In the genomic region with DNA sequence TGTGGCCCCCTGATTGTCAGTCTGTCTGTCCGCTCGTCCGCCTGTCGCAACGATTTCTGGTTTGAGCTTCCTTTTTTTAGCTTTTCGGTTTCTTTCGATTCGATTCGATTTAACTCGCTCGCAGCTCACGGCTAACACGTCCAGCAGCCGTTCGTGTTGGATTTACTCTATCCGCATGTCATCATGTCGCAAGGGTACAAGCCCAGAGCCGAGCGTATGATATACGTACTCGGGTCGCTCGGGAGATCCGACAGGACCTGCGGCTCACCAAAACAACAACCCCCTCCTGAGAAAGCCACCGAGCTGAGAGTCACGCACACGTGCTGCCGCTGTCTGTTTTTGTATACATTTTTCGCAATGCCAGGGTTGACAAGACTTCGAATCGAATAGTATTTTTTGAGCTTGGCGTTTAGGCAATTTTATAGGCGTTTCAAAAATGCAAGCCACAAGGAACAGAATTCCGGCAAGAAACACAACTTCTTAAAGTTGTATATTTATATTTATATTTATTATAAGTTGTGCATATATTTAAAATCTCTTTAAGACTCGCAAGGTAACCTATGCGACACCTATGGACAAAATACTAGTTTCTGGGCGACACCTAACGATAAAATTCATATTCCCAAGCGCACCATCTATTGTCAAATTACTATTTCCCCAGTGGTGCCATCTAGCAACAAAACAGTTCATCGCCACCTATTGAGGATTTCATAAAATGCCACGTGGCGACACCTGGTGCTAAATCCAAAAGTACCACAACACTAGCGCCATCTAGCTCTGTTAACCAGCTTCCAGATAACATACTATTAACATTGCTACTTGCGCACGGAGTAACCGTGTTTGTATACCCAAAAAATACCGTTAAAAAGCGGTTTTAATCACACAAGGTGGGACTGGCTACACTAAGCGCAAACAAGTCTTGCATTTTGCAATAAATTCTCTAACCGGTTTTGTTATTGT, we compare ENCODE assay signal across 4 fruit fly cellular contexts.
A peak's percentile ranks its signal among the peaks of the same experiment; 100 is the strongest.
TF ChIP-seq lines count a peak whose summit lies in the region.

Gene CG2993, minus strand, starts transcription at position 353 of the 960 bp plus-strand sequence.
Gene sgll, plus strand, starts transcription at position 871 of the 960 bp plus-strand sequence.

TF ChIP-seq in whole organism, adult, 20 proteins besides CTCF, POLR2A, EP300 and RAD21 (continued from another document):
- TF ChIP-seq CG14711 (tag; optimal IDR thresholded peaks at IDR 0.05; lab: Kevin White, UChicago) (peak; percentile 54), Crg-1 (GFP tag; optimal IDR thresholded peaks at IDR 0.05; lab: Kevin White, UChicago) (peak; percentile 88), CG5204 (GFP tag; optimal IDR thresholded peaks at IDR 0.05; lab: Kevin White, UChicago) (peak; percentile 59), bab1 (GFP tag; optimal IDR thresholded peaks at IDR 0.05; lab: Kevin White, UChicago) (peak; percentile 65), cic (GFP tag; optimal IDR thresholded peaks at IDR 0.05; lab: Kevin White, UChicago) (peak; percentile 27), Clk (GFP tag; optimal IDR thresholded peaks at IDR 0.05; lab: Kevin White, UChicago) (peak; percentile 20)

TF ChIP-seq in whole organism, embryonic, 481 proteins besides CTCF, POLR2A, EP300 and RAD21 (continued from another document and continues in another):
- TF ChIP-seq sug (tag; optimal IDR thresholded peaks at IDR 0.05; lab: Kevin White, UChicago) (peak; percentile 88), Bdp1 (GFP tag; optimal IDR thresholded peaks at IDR 0.05; lab: Kevin White, UChicago) (peak; percentile 63), B-H1 (GFP tag; IDR thresholded peaks at IDR 0.05; lab: Robert Waterston, UW) (peak; percentile 81), ato (GFP tag; IDR thresholded peaks at IDR 0.05; lab: Robert Waterston, UW; ENCODE audit: partially characterized antibody) (no peak; the same call in 1 of the 2 replicates), CG14050 (GFP tag; IDR thresholded peaks at IDR 0.05; lab: Robert Waterston, UW) (peak; percentile 79), CG34224 (GFP tag; IDR thresholded peaks at IDR 0.05; lab: Robert Waterston, UW; ENCODE audit: partially characterized antibody) (no peak), trh (GFP tag; optimal IDR thresholded peaks at IDR 0.05; lab: Kevin White, UChicago) (peak; percentile 89), NfI (GFP tag; optimal IDR thresholded peaks at IDR 0.05; lab: Kevin White, UChicago) (peak; percentile 94), CG7745 (tag; optimal IDR thresholded peaks at IDR 0.05; lab: Kevin White, UChicago) (no peak), pita (GFP tag; optimal IDR thresholded peaks at IDR 0.05; lab: Kevin White, UChicago) (peak; percentile 69), sens-2 (GFP tag; IDR thresholded peaks at IDR 0.05; lab: Robert Waterston, UW) (peak; percentile 85), CG14965 (GFP tag; optimal IDR thresholded peaks at IDR 0.05; lab: Kevin White, UChicago; ENCODE audit: borderline replicate concordance) (peak; percentile 87), CG2129 (GFP tag; IDR thresholded peaks at IDR 0.05; lab: Robert Waterston, UW; ENCODE audit: partially characterized antibody) (no peak), CG16779 (GFP tag; IDR thresholded peaks at IDR 0.05; lab: Robert Waterston, UW) (peak; percentile 90), Fer3 (tag; optimal IDR thresholded peaks at IDR 0.05; lab: Kevin White, UChicago) (peak; percentile 88), Dek (tag; optimal IDR thresholded peaks at IDR 0.05; lab: Kevin White, UChicago) (peak; percentile 84), CG8290 (GFP tag; optimal IDR thresholded peaks at IDR 0.05; lab: Kevin White, UChicago) (peak; percentile 97), CG8290 (tag; optimal IDR thresholded peaks at IDR 0.05; lab: Kevin White, UChicago) (peak; percentile 71 to 98), CG10274 (GFP tag; optimal IDR thresholded peaks at IDR 0.05; lab: Kevin White, UChicago) (peak; percentile 69), z (GFP tag; IDR thresholded peaks at IDR 0.05; lab: Robert Waterston, UW) (peak; percentile 55; the same call in 2 of the 3 replicates), esg (GFP tag; conservative IDR thresholded peaks at IDR 0.05; lab: Robert Waterston, UW) (peak; percentile 71), CG11093 (GFP tag; IDR thresholded peaks at IDR 0.05; lab: Robert Waterston, UW) (peak; percentile 87), CG8924 (tag; optimal IDR thresholded peaks at IDR 0.05; lab: Kevin White, UChicago) (no peak), bowl (GFP tag; IDR thresholded peaks at IDR 0.05; lab: Robert Waterston, UW) (peak; percentile 11; the same call in 1 of the 2 replicates), CG11456 (GFP tag; IDR thresholded peaks at IDR 0.05; lab: Robert Waterston, UW) (peak; percentile 100), CG11560 (tag; IDR thresholded peaks at IDR 0.05; lab: Robert Waterston, UW) (peak; percentile 87), eve (GFP tag; optimal IDR thresholded peaks at IDR 0.05; lab: Kevin White, UChicago) (no peak), CG11398 (GFP tag; optimal IDR thresholded peaks at IDR 0.05; lab: Kevin White, UChicago) (peak; percentile 82), CG13424 (tag; optimal IDR thresholded peaks at IDR 0.05; lab: Kevin White, UChicago) (peak; percentile 71), CG17361 (GFP tag; IDR thresholded peaks at IDR 0.05; lab: Robert Waterston, UW) (peak; percentile 89; the same call in 2 of the 3 replicates), ac (GFP tag; optimal IDR thresholded peaks at IDR 0.05; lab: Kevin White, UChicago) (peak; percentile 68), dan (GFP tag; IDR thresholded peaks at IDR 0.05; lab: Robert Waterston, UW) (peak; percentile 46; the same call in 1 of the 2 replicates), CG14710 (tag; optimal IDR thresholded peaks at IDR 0.05; lab: Kevin White, UChicago) (no peak), grau (tag; optimal IDR thresholded peaks at IDR 0.05; lab: Kevin White, UChicago) (peak; percentile 87), odd (GFP tag; optimal IDR thresholded peaks at IDR 0.05; lab: Kevin White, UChicago) (peak; percentile 41), Meics (GFP tag; optimal IDR thresholded peaks at IDR 0.05; lab: Kevin White, UChicago) (peak; percentile 90)

TF ChIP-seq in whole organism, prepupa, 60 proteins besides CTCF, POLR2A, EP300 and RAD21 (continued from another document and continues in another):
- peak; percentile 59 for TF ChIP-seq CG32006 (GFP tag; optimal IDR thresholded peaks at IDR 0.05; lab: Kevin White, UChicago)
- peak; percentile 85 for TF ChIP-seq CG3919 (GFP tag; optimal IDR thresholded peaks at IDR 0.05; lab: Kevin White, UChicago)
- TF ChIP-seq Eip75B (GFP tag; optimal IDR thresholded peaks at IDR 0.05; lab: Kevin White, UChicago), result peak; percentile 49
- no peak for TF ChIP-seq CG6854 (GFP tag; optimal IDR thresholded peaks at IDR 0.05; lab: Kevin White, UChicago)
- peak; percentile 71 for TF ChIP-seq topi (GFP tag; optimal IDR thresholded peaks at IDR 0.05; lab: Kevin White, UChicago)
- TF ChIP-seq CG11294 (GFP tag; IDR thresholded peaks at IDR 0.05; lab: Robert Waterston, UW), result peak; percentile 41; the same call in 1 of the 2 replicates
- peak; percentile 36 for TF ChIP-seq Blimp-1 (GFP tag; optimal IDR thresholded peaks at IDR 0.05; lab: Kevin White, UChicago)
- no peak for TF ChIP-seq CG8632 (GFP tag; optimal IDR thresholded peaks at IDR 0.05; lab: Kevin White, UChicago)
- peak in 1 of 2 experiments; percentile 88 for TF ChIP-seq salr (GFP tag; optimal IDR thresholded peaks at IDR 0.05; lab: Kevin White, UChicago)
- TF ChIP-seq CG11902 (GFP tag; optimal IDR thresholded peaks at IDR 0.05; lab: Kevin White, UChicago), result peak; percentile 82
- peak; percentile 84 for TF ChIP-seq Met (GFP tag; optimal IDR thresholded peaks at IDR 0.05; lab: Kevin White, UChicago)
- peak; percentile 88 for TF ChIP-seq OdsH (GFP tag; optimal IDR thresholded peaks at IDR 0.05; lab: Kevin White, UChicago)
- TF ChIP-seq fd59A (GFP tag; optimal IDR thresholded peaks at IDR 0.05; lab: Kevin White, UChicago), result peak; percentile 48
- TF ChIP-seq esn (GFP tag; optimal IDR thresholded peaks at IDR 0.05; lab: Kevin White, UChicago), result peak; percentile 90
- peak; percentile 63 for TF ChIP-seq CG7368 (GFP tag; optimal IDR thresholded peaks at IDR 0.05; lab: Kevin White, UChicago)
- TF ChIP-seq cyc (GFP tag; optimal IDR thresholded peaks at IDR 0.05; lab: Kevin White, UChicago), result peak; percentile 97
- peak; percentile 75 for TF ChIP-seq CG6792 (GFP tag; optimal IDR thresholded peaks at IDR 0.05; lab: Kevin White, UChicago)
- peak; percentile 85 for TF ChIP-seq pdm3 (GFP tag; optimal IDR thresholded peaks at IDR 0.05; lab: Kevin White, UChicago)
- peak; percentile 80 for TF ChIP-seq Sox15 (GFP tag; optimal IDR thresholded peaks at IDR 0.05; lab: Kevin White, UChicago)
- no peak for TF ChIP-seq ss (GFP tag; optimal IDR thresholded peaks at IDR 0.05; lab: Kevin White, UChicago)
- TF ChIP-seq Eip78C (GFP tag; lab: Kevin White, UChicago), result peak; percentile 91
- TF ChIP-seq Ets96B (tag; optimal IDR thresholded peaks at IDR 0.05; lab: Kevin White, UChicago), result no peak
- TF ChIP-seq Ets21C (GFP tag; optimal IDR thresholded peaks at IDR 0.05; lab: Kevin White, UChicago), result peak; percentile 80
- TF ChIP-seq CG8119 (GFP tag; IDR thresholded peaks at IDR 0.05; lab: Robert Waterston, UW), result no peak
- peak; percentile 61 for TF ChIP-seq Sox102F (GFP tag; optimal IDR thresholded peaks at IDR 0.05; lab: Kevin White, UChicago)
- no peak for TF ChIP-seq CG9139 (GFP tag; optimal IDR thresholded peaks at IDR 0.05; lab: Kevin White, UChicago)
- no peak for TF ChIP-seq CG15336 (GFP tag; IDR thresholded peaks at IDR 0.05; lab: Robert Waterston, UW)
- peak; percentile 79 for TF ChIP-seq Smox (GFP tag; optimal IDR thresholded peaks at IDR 0.05; lab: Kevin White, UChicago)
- TF ChIP-seq CG6808 (GFP tag; optimal IDR thresholded peaks at IDR 0.05; lab: Kevin White, UChicago), result peak; percentile 50
- TF ChIP-seq Gug (GFP tag; IDR thresholded peaks at IDR 0.05; lab: Robert Waterston, UW), result peak; percentile 28; the same call in 1 of the 2 replicates
- peak; percentile 61 for TF ChIP-seq CG34406 (GFP tag; optimal IDR thresholded peaks at IDR 0.05; lab: Kevin White, UChicago)
- peak; percentile 50 for TF ChIP-seq CG3032 (tag; optimal IDR thresholded peaks at IDR 0.05; lab: Kevin White, UChicago)
- TF ChIP-seq lz (GFP tag; optimal IDR thresholded peaks at IDR 0.05; lab: Kevin White, UChicago), result peak; percentile 92
- peak; percentile 97 for TF ChIP-seq CG31627 (GFP tag; optimal IDR thresholded peaks at IDR 0.05; lab: Kevin White, UChicago)
- no peak for TF ChIP-seq dsx (GFP tag; optimal IDR thresholded peaks at IDR 0.05; lab: Kevin White, UChicago; ENCODE audit: poor library complexity, severe bottlenecking)
- TF ChIP-seq CG16779 (tag; optimal IDR thresholded peaks at IDR 0.05; lab: Kevin White, UChicago), result peak; percentile 18
- TF ChIP-seq acj6 (GFP tag; optimal IDR thresholded peaks at IDR 0.05; lab: Kevin White, UChicago), result peak; percentile 85
- peak; percentile 55 for TF ChIP-seq net (GFP tag; optimal IDR thresholded peaks at IDR 0.05; lab: Kevin White, UChicago)
- TF ChIP-seq Hr38 (GFP tag; optimal IDR thresholded peaks at IDR 0.05; lab: Kevin White, UChicago), result no peak

TF ChIP-seq in whole organism, wandering third instar larva, 38 proteins besides CTCF, POLR2A, EP300 and RAD21 (continued from another document):
- TF ChIP-seq sv (GFP tag; optimal IDR thresholded peaks at IDR 0.05; lab: Kevin White, UChicago) (peak; percentile 80), Mio (GFP tag; optimal IDR thresholded peaks at IDR 0.05; lab: Kevin White, UChicago) (peak; percentile 73), Vsx2 (GFP tag; optimal IDR thresholded peaks at IDR 0.05; lab: Kevin White, UChicago; ENCODE audit: partially characterized antibody) (no peak), pan (optimal IDR thresholded peaks at IDR 0.05; lab: Kevin White, UChicago) (no peak), usp (GFP tag; optimal IDR thresholded peaks at IDR 0.05; lab: Kevin White, UChicago) (no peak), Abd-B (GFP tag; optimal IDR thresholded peaks at IDR 0.05; lab: Kevin White, UChicago) (no peak), h (GFP tag; optimal IDR thresholded peaks at IDR 0.05; lab: Kevin White, UChicago) (peak; percentile 91), Hnf4 (GFP tag; optimal IDR thresholded peaks at IDR 0.05; lab: Kevin White, UChicago) (peak; percentile 95), lola (GFP tag; optimal IDR thresholded peaks at IDR 0.05; lab: Kevin White, UChicago) (no peak), br (GFP tag; optimal IDR thresholded peaks at IDR 0.05; lab: Kevin White, UChicago) (peak; percentile 89), foxo (GFP tag; optimal IDR thresholded peaks at IDR 0.05; lab: Kevin White, UChicago) (peak in 1 of 2 experiments; percentile 96), N (GFP tag; optimal IDR thresholded peaks at IDR 0.05; lab: Kevin White, UChicago) (no peak), Hr78 (GFP tag; optimal IDR thresholded peaks at IDR 0.05; lab: Kevin White, UChicago) (no peak), Hr83 (GFP tag; optimal IDR thresholded peaks at IDR 0.05; lab: Kevin White, UChicago; ENCODE audit: poor library complexity, severe bottlenecking) (peak; percentile 97), Jra (GFP tag; optimal IDR thresholded peaks at IDR 0.05; lab: Kevin White, UChicago) (peak; percentile 82), CG32264 (GFP tag; optimal IDR thresholded peaks at IDR 0.05; lab: Kevin White, UChicago) (peak; percentile 29), Sp1 (GFP tag; optimal IDR thresholded peaks at IDR 0.05; lab: Kevin White, UChicago) (peak; percentile 25), ey (GFP tag; optimal IDR thresholded peaks at IDR 0.05; lab: Kevin White, UChicago) (peak; percentile 91), Dif (GFP tag; optimal IDR thresholded peaks at IDR 0.05; lab: Kevin White, UChicago; ENCODE audit: partially characterized antibody) (no peak), sage (GFP tag; optimal IDR thresholded peaks at IDR 0.05; lab: Kevin White, UChicago) (peak; percentile 1)
